Worm (Caenorhabditis elegans) whole organism, L4/young adult: ENCODE data around the gene mrps-17.

ENCODE experiments used
- W03F9.2 ChIP-seq: fragments of 150-350 bp; optimal IDR thresholded peaks from 2 replicates; lab custom pipeline; 2014; ENCODE audit warnings: missing biosample characterization, missing genetic modification characterization
- dao-5 ChIP-seq: sonication (generic microtip); optimal IDR thresholded peaks from 2 replicates; lab custom pipeline; 2016; ENCODE audit warnings: missing genotype, missing genetic modification characterization, moderate library complexity, missing compliant biosample characterization
- him-1 ChIP-seq: sonication (generic microtip); optimal IDR thresholded peaks from 2 replicates; lab custom pipeline; 2016; ENCODE audit warnings: missing genotype, missing genetic modification reagents, missing genetic modification characterization, missing compliant biosample characterization

Gene mrps-17

DNA sequence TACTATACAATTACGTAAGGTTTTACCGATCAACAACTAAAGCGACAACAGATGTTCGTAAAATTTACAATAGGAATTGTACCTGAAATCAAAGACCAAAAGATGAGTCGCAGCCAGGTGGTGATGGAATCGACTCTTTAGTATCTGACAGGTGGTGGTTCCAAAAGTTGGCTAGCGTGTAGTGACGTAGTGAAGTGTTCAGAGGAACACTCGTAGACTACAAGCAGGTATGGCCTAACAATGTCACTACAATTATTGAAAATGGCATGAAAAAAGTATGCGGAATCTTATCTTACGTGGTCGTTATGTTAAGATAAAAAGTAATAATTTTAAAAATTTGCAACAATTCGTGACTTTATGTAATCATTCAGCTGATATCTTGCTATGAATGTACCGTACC, 10.1 kb downstream of the mrps-17 start:
- no peak for TF ChIP-seq dao-5 (tag; lab: Kevin White, UChicago)
- no peak for TF ChIP-seq him-1 (tag; lab: Kevin White, UChicago)
- TF ChIP-seq W03F9.2 (tag; lab: Kevin White, UChicago): no peak

DNA sequence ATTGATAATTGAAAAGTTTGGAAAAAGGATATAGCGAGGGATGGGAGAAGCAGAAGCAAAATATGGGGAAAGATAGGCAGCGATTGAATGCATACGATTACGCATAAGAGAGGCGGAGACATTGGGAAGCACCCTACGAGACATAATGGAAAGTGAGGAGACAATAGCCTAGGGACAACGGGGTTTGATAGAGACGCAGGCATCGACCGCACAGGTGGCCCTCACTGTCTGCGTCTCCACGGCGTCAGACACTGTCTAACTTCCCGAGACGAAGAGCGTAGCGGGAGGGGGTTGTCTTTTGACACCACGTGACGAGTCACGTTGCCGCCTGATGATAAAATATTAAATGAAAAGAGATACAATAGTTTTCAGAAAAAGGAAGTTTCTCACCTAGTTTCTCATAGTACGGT, 10.6 kb downstream of the mrps-17 start:
- TF ChIP-seq W03F9.2 (tag; lab: Kevin White, UChicago): peak; percentile 60
- TF ChIP-seq dao-5 (tag; lab: Kevin White, UChicago): no peak
- no peak for TF ChIP-seq him-1 (tag; lab: Kevin White, UChicago)

DNA sequence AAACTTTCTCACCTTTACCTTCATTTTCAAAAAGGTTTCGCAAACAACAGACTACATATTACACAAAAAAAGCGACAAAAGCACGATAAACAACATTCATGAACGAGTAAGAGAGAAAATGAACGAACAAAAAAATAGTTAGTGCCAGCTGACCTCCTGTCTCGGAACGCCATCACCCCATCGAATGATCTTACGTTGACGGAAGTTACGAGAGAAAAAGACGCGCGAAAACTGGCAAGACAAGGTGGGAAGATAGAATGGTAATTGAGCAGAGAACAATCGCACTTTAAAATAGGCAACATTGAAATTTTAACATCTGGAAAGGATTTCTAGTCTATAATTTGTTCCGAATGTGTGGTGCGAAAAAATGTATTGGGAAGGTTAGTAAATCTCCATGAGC, 11.4 kb downstream of the mrps-17 start:
- TF ChIP-seq W03F9.2 (tag; lab: Kevin White, UChicago) (no peak), him-1 (tag; lab: Kevin White, UChicago) (no peak), dao-5 (tag; lab: Kevin White, UChicago) (no peak)

DNA sequence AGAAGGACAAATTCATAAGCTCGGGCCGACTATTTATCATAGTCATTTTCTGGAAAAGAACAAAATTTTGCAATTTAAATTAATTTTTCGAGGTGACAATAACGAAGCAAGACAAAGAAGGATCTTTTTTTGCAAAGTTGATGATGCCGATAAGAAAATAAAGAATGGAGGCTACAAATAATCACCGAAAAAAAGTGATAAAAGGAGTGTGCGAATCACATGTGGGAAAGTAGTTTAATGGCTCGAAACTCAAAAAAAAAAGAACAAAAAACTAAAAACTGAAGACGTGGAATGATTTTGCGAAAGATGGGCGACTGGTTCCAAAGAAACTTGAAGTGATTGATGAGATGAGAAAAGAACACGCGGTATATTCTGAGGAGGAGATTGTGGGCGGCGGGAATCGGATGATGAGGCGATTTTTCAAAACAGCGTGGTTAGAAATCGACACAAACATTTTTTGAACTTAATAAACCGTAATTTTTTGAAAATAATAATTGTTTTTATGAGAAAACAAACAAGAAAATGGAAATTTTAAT, 12.1 kb downstream of the mrps-17 start, which contains the start of gene atgl-1:
Gene atgl-1, minus strand, starts transcription at position 51 of the 536 bp plus-strand sequence.
- TF ChIP-seq him-1 (tag; lab: Kevin White, UChicago) (no peak), W03F9.2 (tag; lab: Kevin White, UChicago) (no peak), dao-5 (tag; lab: Kevin White, UChicago) (no peak)

DNA sequence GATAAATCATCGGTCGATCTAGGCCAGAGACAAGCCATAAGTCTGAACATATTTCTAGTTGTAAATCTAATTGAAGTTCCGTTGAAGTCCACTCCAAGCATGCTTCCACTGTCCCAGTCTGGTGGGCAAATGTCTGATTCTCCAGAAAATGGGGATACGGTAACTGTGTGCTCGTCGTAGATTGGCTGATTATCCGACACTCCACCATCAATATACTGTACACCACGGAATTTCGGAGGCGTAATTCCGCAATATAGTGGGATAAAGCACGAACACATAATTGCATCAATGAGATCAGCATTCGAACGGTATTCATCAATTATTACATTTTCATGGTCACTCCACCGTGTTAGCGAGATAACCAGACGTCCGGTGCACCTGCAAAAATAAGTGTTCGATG, 13.3 kb downstream of the mrps-17 start:
- TF ChIP-seq W03F9.2 (tag; lab: Kevin White, UChicago) (no peak), dao-5 (tag; lab: Kevin White, UChicago) (no peak), him-1 (tag; lab: Kevin White, UChicago) (no peak)

DNA sequence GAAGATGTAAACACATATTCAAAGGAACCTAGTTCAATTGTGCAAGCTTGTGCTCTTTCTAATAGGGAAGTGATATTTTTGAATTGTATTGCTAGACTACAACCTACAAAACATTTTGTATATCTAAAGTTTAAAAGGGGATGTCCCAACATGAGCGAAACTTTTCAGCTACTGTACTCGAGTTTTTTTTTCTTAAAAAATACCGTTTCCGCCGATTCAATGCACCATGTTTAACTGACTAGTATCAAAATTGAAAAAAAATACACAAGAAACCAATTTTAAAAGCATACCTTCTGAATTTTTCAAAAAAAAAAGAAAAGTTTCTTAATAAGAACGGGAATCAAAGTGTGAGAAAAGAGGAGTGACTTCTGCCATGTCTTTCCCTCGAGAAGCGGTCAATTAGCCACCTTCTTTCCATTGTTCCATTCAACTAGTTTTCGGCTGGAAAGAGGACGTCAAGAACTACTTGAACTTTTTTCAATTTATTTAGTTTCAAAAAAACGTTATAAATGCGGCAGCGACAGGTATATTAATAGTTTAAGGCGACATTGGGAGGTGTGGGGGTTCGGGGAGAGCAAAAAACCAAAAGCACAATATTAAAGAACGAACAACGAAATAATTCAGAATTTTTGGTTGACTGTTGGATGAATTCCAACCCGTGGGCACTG, 16.2 kb downstream of the mrps-17 start, which contains the start of gene nas-4:
Gene nas-4, minus strand, starts transcription at position 351 of the 668 bp plus-strand sequence.
- TF ChIP-seq W03F9.2 (tag; lab: Kevin White, UChicago) (no peak), dao-5 (tag; lab: Kevin White, UChicago) (no peak), him-1 (tag; lab: Kevin White, UChicago) (no peak)

DNA sequence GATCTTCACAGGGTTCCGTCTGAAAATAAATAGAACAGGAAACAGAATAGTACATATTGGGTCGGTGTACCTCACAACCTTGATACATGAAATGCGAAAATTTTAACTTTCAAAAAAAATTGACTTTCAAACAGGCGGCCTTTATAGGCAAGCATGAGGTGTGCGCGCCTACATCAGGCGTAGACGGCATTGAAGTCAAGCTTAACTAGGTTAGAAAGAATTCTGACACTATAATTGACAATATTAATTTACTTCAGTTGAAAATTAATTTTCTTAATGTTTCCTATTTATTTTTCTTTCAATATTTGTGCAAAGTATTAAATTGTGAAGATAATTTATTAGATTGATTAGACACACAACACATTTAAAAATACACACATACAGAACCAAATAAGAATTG, 19.7 kb downstream of the mrps-17 start, which contains the start of gene C05D11.5:
Gene C05D11.5, minus strand, starts transcription at position 101 of the 400 bp plus-strand sequence.
- no peak for TF ChIP-seq him-1 (tag; lab: Kevin White, UChicago)
- TF ChIP-seq dao-5 (tag; lab: Kevin White, UChicago): no peak
- no peak for TF ChIP-seq W03F9.2 (tag; lab: Kevin White, UChicago)

DNA sequence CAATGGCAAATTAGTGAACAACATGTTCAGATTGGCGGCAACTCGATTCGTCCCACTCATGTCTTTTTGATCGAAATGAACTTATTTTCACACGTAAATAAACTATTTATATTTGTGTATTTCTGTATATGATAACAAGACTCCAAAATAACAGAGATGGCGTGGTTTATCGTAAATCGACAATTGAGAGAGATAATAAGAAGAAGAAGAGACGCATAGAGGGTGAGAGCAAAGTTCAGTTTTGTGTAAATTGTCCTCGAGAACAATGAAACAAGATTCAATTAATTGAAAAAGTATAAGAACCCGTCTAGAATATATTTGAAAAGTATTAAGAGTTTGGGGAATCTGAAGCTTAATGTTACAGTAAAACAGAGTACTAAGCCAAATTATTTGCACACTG, 20.2 kb downstream of the mrps-17 start:
- no peak for TF ChIP-seq dao-5 (tag; lab: Kevin White, UChicago)
- TF ChIP-seq him-1 (tag; lab: Kevin White, UChicago): no peak
- TF ChIP-seq W03F9.2 (tag; lab: Kevin White, UChicago): no peak

DNA sequence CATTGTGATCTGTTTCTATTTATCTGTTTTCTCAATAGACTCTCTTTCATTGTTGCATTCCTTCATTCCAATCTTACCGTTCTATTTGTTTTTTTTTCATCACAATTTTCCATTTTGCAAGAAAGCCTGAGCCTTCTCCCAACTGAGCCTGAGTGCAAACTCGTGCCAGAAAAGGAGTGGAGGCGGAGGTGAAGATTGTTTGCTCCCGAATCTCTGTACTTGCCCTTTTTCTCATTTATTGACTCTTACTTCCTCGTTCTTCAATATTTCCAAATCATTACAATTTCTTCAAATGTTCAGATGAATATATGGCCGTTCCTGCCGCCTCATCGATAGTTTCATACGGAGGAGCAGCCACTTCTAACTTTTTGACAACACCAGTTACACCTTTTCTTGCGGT, 24.8 kb downstream of the mrps-17 start, which contains the start of gene let-756:
Gene let-756, plus strand, starts transcription at position 301 of the 400 bp plus-strand sequence.
- TF ChIP-seq W03F9.2 (tag; lab: Kevin White, UChicago): no peak
- no peak for TF ChIP-seq him-1 (tag; lab: Kevin White, UChicago)
- no peak for TF ChIP-seq dao-5 (tag; lab: Kevin White, UChicago)

DNA sequence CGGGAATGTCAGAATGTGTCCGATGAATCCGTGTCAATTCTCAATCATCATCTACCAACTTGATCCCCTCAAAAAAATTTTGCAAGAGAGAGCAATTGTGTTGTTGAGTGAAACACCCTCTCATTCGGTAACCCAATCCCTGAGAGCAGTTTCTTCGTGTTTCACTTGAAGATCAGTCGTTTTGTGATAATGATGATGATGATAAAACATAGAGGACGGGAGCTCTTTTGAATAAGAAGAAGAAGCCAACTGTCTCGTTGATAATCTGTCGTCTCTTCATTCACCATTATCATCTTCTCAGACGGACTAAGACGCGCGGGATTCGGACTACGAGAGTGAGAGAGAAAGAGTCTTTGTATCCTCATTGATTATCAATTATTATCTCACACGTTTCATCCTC, 26.5 kb downstream of the mrps-17 start:
- TF ChIP-seq him-1 (tag; lab: Kevin White, UChicago): no peak
- no peak for TF ChIP-seq W03F9.2 (tag; lab: Kevin White, UChicago)
- no peak for TF ChIP-seq dao-5 (tag; lab: Kevin White, UChicago)

DNA sequence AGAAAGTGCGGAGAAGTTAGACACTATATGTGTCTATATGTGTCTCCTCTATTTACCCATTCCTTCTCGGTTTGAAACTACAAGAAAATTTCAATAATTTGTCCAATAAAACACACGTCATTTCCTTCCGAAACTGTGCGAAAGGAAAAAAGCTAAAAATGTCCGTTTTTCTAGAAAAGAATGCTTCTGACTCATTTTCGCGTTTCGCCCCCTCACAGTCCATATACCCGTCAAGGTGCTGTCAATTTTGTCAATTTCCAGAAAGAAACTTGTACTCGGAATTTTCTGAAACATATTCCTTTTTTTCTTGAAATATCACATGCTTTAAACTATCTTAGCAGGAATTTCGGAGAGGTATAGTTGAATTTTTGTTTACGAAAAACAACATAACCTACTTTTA, 28.8 kb downstream of the mrps-17 start:
- no peak for TF ChIP-seq W03F9.2 (tag; lab: Kevin White, UChicago)
- TF ChIP-seq him-1 (tag; lab: Kevin White, UChicago): no peak
- TF ChIP-seq dao-5 (tag; lab: Kevin White, UChicago): no peak

DNA sequence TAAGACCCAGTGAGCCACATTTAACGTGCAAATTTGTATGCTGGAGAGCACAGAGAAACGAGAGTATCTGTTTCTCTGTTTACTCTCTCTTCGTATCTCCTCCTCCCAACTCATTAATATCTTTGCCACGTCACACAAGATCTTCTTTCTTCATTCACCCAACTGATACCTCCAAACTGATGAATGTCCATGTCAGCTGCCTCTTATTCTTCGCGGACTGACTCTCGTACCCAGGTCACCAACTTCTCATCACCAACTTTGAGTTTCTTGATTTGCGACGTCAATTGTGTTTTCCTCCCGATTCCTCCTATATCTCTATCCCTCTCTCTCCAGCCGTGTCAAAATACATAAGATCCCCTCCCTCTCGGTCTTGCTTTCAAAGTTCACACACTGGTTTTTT, 29.3 kb downstream of the mrps-17 start:
- TF ChIP-seq him-1 (tag; lab: Kevin White, UChicago) (no peak), W03F9.2 (tag; lab: Kevin White, UChicago) (no peak), dao-5 (tag; lab: Kevin White, UChicago) (no peak)

DNA sequence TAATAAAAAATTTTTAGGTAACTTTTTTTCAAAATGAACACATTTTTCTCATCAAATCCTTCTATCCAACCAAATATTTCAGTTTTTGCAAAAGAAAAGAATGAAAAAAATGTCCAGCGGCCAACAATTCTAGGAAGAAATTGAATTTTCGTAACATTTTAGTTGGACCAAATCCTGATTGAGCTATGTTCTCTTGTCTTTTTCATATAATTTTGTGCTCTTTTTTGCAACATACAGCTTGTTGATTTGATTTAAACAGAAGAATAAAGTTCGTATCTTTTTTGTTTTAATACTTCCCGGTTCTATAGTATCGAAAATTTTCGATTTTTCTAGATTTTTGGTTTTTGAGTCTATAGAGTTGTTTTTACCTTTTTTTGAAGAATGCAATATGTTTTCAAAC, 32.2 kb downstream of the mrps-17 start:
- TF ChIP-seq him-1 (tag; lab: Kevin White, UChicago) (no peak), dao-5 (tag; lab: Kevin White, UChicago) (no peak), W03F9.2 (tag; lab: Kevin White, UChicago) (no peak)
